Worm (Caenorhabditis elegans) whole organism, young adult: ENCODE results near the gene C48D1.5.

Experiments
- B0019.2 ChIP-seq: fragments of 200-800 bp; sonication (Bioruptor generic); conservative IDR thresholded peaks from 2 replicates; pipeline ENCODE4 v1.3.6; 2022; ENCODE audit warnings: missing genetic modification reagents, missing genetic modification characterization, missing compliant biosample characterization
- B0035.1 ChIP-seq: sonication (generic microtip); optimal IDR thresholded peaks from 2 replicates; lab custom pipeline; 2016; ENCODE audit warnings: missing genetic modification characterization, mild to moderate bottlenecking, missing compliant biosample characterization, missing genotype, missing genetic modification reagents
- C06A6.2 ChIP-seq: fragments of 200-800 bp; sonication (Bioruptor generic); conservative IDR thresholded peaks from 2 replicates; pipeline ENCODE4 v1.3.6; 2022; ENCODE audit warnings: missing genetic modification characterization, missing compliant biosample characterization
- F23B12.7 ChIP-seq: sonication (generic microtip); optimal IDR thresholded peaks from 2 replicates; lab custom pipeline; 2017; ENCODE audit warnings: missing genetic modification characterization, mild to moderate bottlenecking, missing compliant biosample characterization, antibody characterized with exemption, moderate library complexity; ENCODE audit not compliant: insufficient read depth
- F39B2.1 ChIP-seq: fragments of 200-800 bp; sonication (Bioruptor generic); IDR thresholded peaks from 2 replicates; pipeline ENCODE4 v1.3.6; 2022; ENCODE audit warnings: missing genetic modification reagents, missing genetic modification characterization, missing compliant biosample characterization
- F55B11.4 ChIP-seq: sonication (generic microtip); optimal IDR thresholded peaks from 2 replicates; lab custom pipeline; 2016; ENCODE audit warnings: missing compliant biosample characterization, missing genetic modification characterization, borderline replicate concordance; ENCODE audit not compliant: insufficient read depth
- F57C9.4 ChIP-seq: sonication (generic microtip); optimal IDR thresholded peaks from 2 replicates; lab custom pipeline; 2017; ENCODE audit warnings: mild to moderate bottlenecking, missing genetic modification characterization, missing compliant biosample characterization
- T07F8.4 ChIP-seq: sonication (generic microtip); optimal IDR thresholded peaks from 2 replicates; lab custom pipeline; 2016; ENCODE audit warnings: mild to moderate bottlenecking, missing genetic modification characterization, moderate library complexity, missing compliant biosample characterization
- Y67H2A.10 ChIP-seq: fragments of 200-800 bp; sonication (Bioruptor generic); conservative IDR thresholded peaks from 2 replicates; pipeline ENCODE4 v1.3.6; 2022; ENCODE audit warnings: missing genetic modification reagents, missing genetic modification characterization, missing compliant biosample characterization
- Y79H2A.3 ChIP-seq: fragments of 200-800 bp; sonication (Bioruptor generic); conservative IDR thresholded peaks from 2 replicates; pipeline ENCODE4 v1.3.6; 2022; ENCODE audit warnings: missing genetic modification reagents, missing genetic modification characterization, missing compliant biosample characterization
- Y95B8A.8 ChIP-seq: fragments of 200-800 bp; sonication (Bioruptor generic); IDR thresholded peaks from 2 replicates; pipeline ENCODE4 v1.3.6; 2022; ENCODE audit warnings: missing genetic modification reagents, missing genetic modification characterization, missing compliant biosample characterization
- ama-1 ChIP-seq, 3 experiments: fragments of 150-350 bp in 1 of 3; sonication (generic microtip) in 2 of 3; optimal IDR thresholded peaks; 2 replicates each; lab custom pipeline; 2014 to 2018; ENCODE audit warnings: missing biosample characterization in 2 of 3, missing genetic modification characterization in 2 of 3, missing genetic modification reagents in 2 of 3
- atf-7 ChIP-seq: sonication (generic microtip); optimal IDR thresholded peaks from 2 replicates; lab custom pipeline; 2017; ENCODE audit warnings: mild to moderate bottlenecking, missing genetic modification characterization, missing compliant biosample characterization
- attf-6 ChIP-seq: fragments of 200-800 bp; sonication (Bioruptor generic); IDR thresholded peaks from 2 replicates; pipeline ENCODE4 v1.3.6; 2022; ENCODE audit warnings: missing genetic modification reagents, missing genetic modification characterization, missing compliant biosample characterization
- ccch-3 ChIP-seq: fragments of 200-800 bp; sonication (Bioruptor generic); optimal IDR thresholded peaks from 2 replicates; lab custom pipeline; 2018; ENCODE audit warnings: mild to moderate bottlenecking, missing genetic modification characterization, missing compliant biosample characterization
- cebp-1 ChIP-seq, 2 experiments: fragments of 200-800 bp in 1 of 2; sonication (Bioruptor generic) in 1 of 2; sonication (generic microtip) in 1 of 2; IDR thresholded peaks in 1 of 2; optimal IDR thresholded peaks in 1 of 2; 2 replicates each; pipeline versions ENCODE4 v1.3.6 to Lab custom; 2017 to 2022; ENCODE audit warnings: missing compliant biosample characterization in 2 of 2, missing genetic modification characterization in 2 of 2, mild to moderate bottlenecking in 1 of 2, missing genetic modification reagents in 1 of 2, moderate library complexity in 1 of 2
- ceh-79 ChIP-seq: sonication (generic microtip); optimal IDR thresholded peaks from 2 replicates; lab custom pipeline; 2017; ENCODE audit warnings: mild to moderate bottlenecking, missing genetic modification characterization, missing compliant biosample characterization
- die-1 ChIP-seq: sonication (generic microtip); optimal IDR thresholded peaks from 2 replicates; lab custom pipeline; 2016; ENCODE audit warnings: missing genotype, mild to moderate bottlenecking, missing genetic modification characterization, missing compliant biosample characterization
- dpff-1 ChIP-seq: sonication (generic microtip); optimal IDR thresholded peaks from 2 replicates; lab custom pipeline; 2017; ENCODE audit warnings: mild to moderate bottlenecking, missing genetic modification characterization, missing compliant biosample characterization
- dpl-1 ChIP-seq: fragments of 150-350 bp; optimal IDR thresholded peaks from 2 replicates; lab custom pipeline; 2014; ENCODE audit warnings: missing biosample characterization, missing genetic modification reagents, missing genetic modification characterization
- egl-44 ChIP-seq: fragments of 200-800 bp; sonication (Bioruptor generic); IDR thresholded peaks from 2 replicates; pipeline ENCODE4 v1.3.6; 2022; ENCODE audit warnings: missing genetic modification reagents, missing genetic modification characterization, missing compliant biosample characterization
- ets-4 ChIP-seq: fragments of 200-800 bp; sonication (Bioruptor generic); optimal IDR thresholded peaks from 2 replicates; lab custom pipeline; 2018; ENCODE audit warnings: mild to moderate bottlenecking, missing genetic modification characterization, missing compliant biosample characterization
- lin-26 ChIP-seq: fragments of 200-800 bp; sonication (Bioruptor generic); IDR thresholded peaks from 2 replicates; pipeline ENCODE4 v1.3.6; 2022; ENCODE audit warnings: missing genetic modification reagents, missing genetic modification characterization, missing compliant biosample characterization
- lin-35 ChIP-seq, 3 experiments: fragments of 150-350 bp in 2 of 3; sonication (generic microtip) in 1 of 3; optimal IDR thresholded peaks; 2 replicates each; lab custom pipeline; 2014 to 2018; ENCODE audit warnings: missing biosample characterization in 3 of 3, missing genetic modification characterization in 3 of 3, missing genetic modification reagents in 3 of 3
- mcd-1 ChIP-seq: fragments of 200-800 bp; sonication (Bioruptor generic); IDR thresholded peaks from 2 replicates; pipeline ENCODE4 v1.3.6; 2022; ENCODE audit warnings: missing genetic modification reagents, missing genetic modification characterization, missing compliant biosample characterization
- mxl-1 ChIP-seq: sonication (generic microtip); optimal IDR thresholded peaks from 2 replicates; lab custom pipeline; 2016; ENCODE audit warnings: missing genetic modification characterization, missing compliant biosample characterization
- nhr-120 ChIP-seq: fragments of 200-800 bp; sonication (Bioruptor generic); IDR thresholded peaks from 2 replicates; pipeline ENCODE4 v1.3.6; 2022; ENCODE audit warnings: missing genetic modification characterization, missing compliant biosample characterization
- nhr-90 ChIP-seq: sonication (generic microtip); optimal IDR thresholded peaks from 2 replicates; lab custom pipeline; 2016; ENCODE audit warnings: missing genotype, mild to moderate bottlenecking, missing genetic modification characterization, missing compliant biosample characterization
- pbrm-1 ChIP-seq: fragments of 200-800 bp; sonication (Bioruptor generic); IDR thresholded peaks from 2 replicates; pipeline ENCODE4 v1.3.6; 2022; ENCODE audit warnings: missing genetic modification reagents, missing genetic modification characterization, missing compliant biosample characterization
- repo-1 ChIP-seq: sonication (generic microtip); optimal IDR thresholded peaks from 2 replicates; lab custom pipeline; 2017; ENCODE audit warnings: mild to moderate bottlenecking, missing genetic modification characterization, missing compliant biosample characterization
- rpc-1 ChIP-seq, 2 experiments: fragments of 150-350 bp in 1 of 2; sonication (generic microtip) in 1 of 2; optimal IDR thresholded peaks; 2 replicates each; lab custom pipeline; 2014 to 2018; ENCODE audit warnings: missing biosample characterization in 1 of 2, missing genetic modification characterization in 1 of 2, missing genetic modification reagents in 1 of 2, missing genotype in 1 of 2
- somi-1 ChIP-seq: fragments of 200-800 bp; sonication (Bioruptor generic); optimal IDR thresholded peaks from 2 replicates; lab custom pipeline; 2018; ENCODE audit warnings: mild to moderate bottlenecking, missing genetic modification characterization, missing compliant biosample characterization
- tbx-9 ChIP-seq: sonication (generic microtip); optimal IDR thresholded peaks from 2 replicates; lab custom pipeline; 2016; ENCODE audit warnings: borderline replicate concordance, missing genetic modification characterization, inconsistent platforms, missing compliant biosample characterization
- unc-62 ChIP-seq: fragments of 150-350 bp; optimal IDR thresholded peaks from 2 replicates; lab custom pipeline; 2014; ENCODE audit warnings: missing biosample characterization, missing genetic modification reagents, missing genetic modification characterization
- ztf-18 ChIP-seq: sonication (generic microtip); optimal IDR thresholded peaks from 2 replicates; lab custom pipeline; 2016; ENCODE audit warnings: missing genotype, mild to moderate bottlenecking, missing genetic modification characterization, missing compliant biosample characterization

C48D1.5 gene

DNA sequence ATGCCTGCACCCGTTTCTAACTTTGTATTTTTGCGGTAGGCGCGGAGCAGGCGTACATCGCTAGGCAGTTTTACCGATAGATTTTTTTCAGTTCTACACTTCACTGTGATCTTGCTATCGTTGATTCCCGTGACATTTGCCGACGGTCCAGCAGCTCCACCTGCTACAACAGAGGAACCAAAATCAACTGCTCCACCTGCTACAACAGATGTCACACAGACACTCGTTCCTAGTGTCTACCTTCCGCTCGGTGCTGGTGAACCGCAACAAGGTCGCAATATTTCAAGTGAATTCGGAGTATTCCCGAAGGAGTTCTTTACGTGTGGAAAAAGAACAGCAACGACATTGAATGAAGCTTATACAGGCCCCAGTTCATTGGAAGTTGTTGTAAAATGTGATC, 31.7 kb upstream of the C48D1.5 start:
- TF ChIP-seq F23B12.7 (no peak), F57C9.4 (tag; lab: Kevin White, UChicago) (no peak), egl-44 (GFP tag; lab: Robert Waterston, UW) (no peak), cebp-1 (GFP tag; IDR thresholded peaks at IDR 0.05; lab: Robert Waterston, UW) (no peak), cebp-1 (tag; optimal IDR thresholded peaks at IDR 0.05; lab: Kevin White, UChicago) (no peak), nhr-90 (tag; lab: Kevin White, UChicago) (no peak), mxl-1 (tag; lab: Kevin White, UChicago) (no peak), F55B11.4 (tag; lab: Kevin White, UChicago) (no peak), Y67H2A.10 (GFP tag; lab: Robert Waterston, UW) (no peak), mcd-1 (GFP tag; lab: Robert Waterston, UW) (no peak), ztf-18 (tag; lab: Kevin White, UChicago) (no peak), lin-35 (GFP tag; optimal IDR thresholded peaks at IDR 0.05; lab: Kevin White, UChicago) (no peak), lin-26 (no peak), rpc-1 (optimal IDR thresholded peaks at IDR 0.05; lab: Kevin White, UChicago) (no peak), rpc-1 (tag; optimal IDR thresholded peaks at IDR 0.05; lab: Kevin White, UChicago) (no peak), nhr-120 (GFP tag; lab: Robert Waterston, UW) (no peak), unc-62 (no peak), dpff-1 (no peak), die-1 (tag; lab: Kevin White, UChicago) (no peak)

- TF ChIP-seq ceh-79 (tag; lab: Kevin White, UChicago) (no peak), ama-1 (optimal IDR thresholded peaks at IDR 0.05; lab: Kevin White, UChicago) (no peak), ama-1 (GFP tag; optimal IDR thresholded peaks at IDR 0.05; lab: Kevin White, UChicago) (no peak), pbrm-1 (GFP tag; lab: Robert Waterston, UW) (no peak)
- TF ChIP-seq, all 124 proteins: peak for 0
These were observed 28.5 kb upstream of the C48D1.5 start, which contains the start of gene F58D2.5 for ce11 chrIV:13193239-13193638. Gene F58D2.5 (minus strand): TSS chrIV:13193339.

- no peak for TF ChIP-seq repo-1 (tag; lab: Kevin White, UChicago)
- no peak for TF ChIP-seq attf-6 (GFP tag; lab: Robert Waterston, UW)
- no peak for TF ChIP-seq lin-35 (GFP tag; optimal IDR thresholded peaks at IDR 0.05; lab: Kevin White, UChicago)
- no peak for TF ChIP-seq B0035.1 (tag; lab: Kevin White, UChicago)
- TF ChIP-seq Y79H2A.3 (GFP tag; lab: Robert Waterston, UW): no peak
- no peak for TF ChIP-seq F57C9.4 (tag; lab: Kevin White, UChicago)
- TF ChIP-seq B0019.2: no peak
- no peak for TF ChIP-seq mcd-1 (GFP tag; lab: Robert Waterston, UW)
- no peak for TF ChIP-seq ets-4 (GFP tag; lab: Kevin White, UChicago)
- TF ChIP-seq somi-1 (GFP tag; lab: Kevin White, UChicago): no peak
- no peak for TF ChIP-seq Y95B8A.8 (GFP tag; lab: Robert Waterston, UW)
- TF ChIP-seq dpl-1: no peak
- no peak for TF ChIP-seq C06A6.2 (GFP tag; lab: Robert Waterston, UW)
- TF ChIP-seq ccch-3: no peak
- no peak for TF ChIP-seq T07F8.4 (tag; lab: Kevin White, UChicago)
- TF ChIP-seq F39B2.1: no peak
- no peak for TF ChIP-seq tbx-9 (tag; lab: Kevin White, UChicago)
- no peak for TF ChIP-seq atf-7 (tag; lab: Kevin White, UChicago)
These were observed 24.5 kb upstream of the C48D1.5 start, which contains the start of gene C48D1.1 for ce11 chrIV:13197282-13197681. Gene C48D1.1 (minus strand): TSS chrIV:13197382.
